Fruit fly (Drosophila melanogaster): ENCODE measurements around the gene Spag1.

Spag1 gene

DNA sequence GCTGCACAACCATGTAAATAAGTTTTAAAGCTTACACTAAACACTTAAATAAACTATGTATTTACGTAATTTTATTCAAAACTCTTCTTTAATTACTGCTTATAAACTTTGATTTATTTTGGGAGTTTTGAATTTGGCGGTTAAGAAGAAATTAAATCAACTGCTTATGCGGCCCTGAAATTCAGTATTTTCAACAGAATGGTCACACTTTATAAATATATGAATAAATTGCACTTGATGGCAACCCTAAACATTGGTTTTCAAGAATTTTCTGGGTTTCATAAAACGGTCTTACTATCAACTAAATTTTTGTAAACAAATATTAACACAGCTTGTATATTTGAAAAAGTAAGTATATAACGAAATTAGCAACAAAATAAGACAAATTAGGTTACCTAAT lies 2.4 kb upstream of the Spag1 start, which contains the start of gene CG14252 (continued):
- TF ChIP-seq CG11398 (GFP tag; optimal IDR thresholded peaks at IDR 0.05) (no peak), sens (GFP tag) (peak; percentile 89), CG8281 (tag; optimal IDR thresholded peaks at IDR 0.05) (no peak), z (GFP tag; IDR thresholded peaks at IDR 0.05) (no peak), CG3838 (GFP tag; optimal IDR thresholded peaks at IDR 0.05) (no peak)

- TF ChIP-seq CG10267 (tag; optimal IDR thresholded peaks at IDR 0.05), result no peak
- TF ChIP-seq CG10321 (GFP tag; IDR thresholded peaks at IDR 0.05), result no peak
- TF ChIP-seq D19B (GFP tag; optimal IDR thresholded peaks at IDR 0.05), result peak; percentile 92
- no peak for TF ChIP-seq Rx (GFP tag; IDR thresholded peaks at IDR 0.05)
- TF ChIP-seq CG4282 (GFP tag; optimal IDR thresholded peaks at IDR 0.05), result no peak
- TF ChIP-seq sr (GFP tag; IDR thresholded peaks at IDR 0.05), result no peak
- TF ChIP-seq CG16815 (GFP tag; optimal IDR thresholded peaks at IDR 0.05), result no peak
- TF ChIP-seq CG7928 (GFP tag; optimal IDR thresholded peaks at IDR 0.05), result no peak
- no peak for TF ChIP-seq Eip74EF (GFP tag; optimal IDR thresholded peaks at IDR 0.05)
- peak; percentile 6 for TF ChIP-seq Chrac-16 (GFP tag; optimal IDR thresholded peaks at IDR 0.05)
- TF ChIP-seq mirr (GFP tag; optimal IDR thresholded peaks at IDR 0.05), result peak; percentile 48
- TF ChIP-seq CG11085 (GFP tag; IDR thresholded peaks at IDR 0.05), result no peak
- no peak for TF ChIP-seq CG7372 (GFP tag; IDR thresholded peaks at IDR 0.05)
- TF ChIP-seq Spps (tag; optimal IDR thresholded peaks at IDR 0.05), result no peak
- TF ChIP-seq Fer2 (tag; optimal IDR thresholded peaks at IDR 0.05), result no peak
- no peak for TF ChIP-seq CG13424 (tag; optimal IDR thresholded peaks at IDR 0.05)
- no peak for TF ChIP-seq Sin3A (optimal IDR thresholded peaks at IDR 0.05)
- no peak for TF ChIP-seq ttk (GFP tag; IDR thresholded peaks at IDR 0.05)
- no peak for TF ChIP-seq CG10979 (tag; optimal IDR thresholded peaks at IDR 0.05)
- TF ChIP-seq Hsf (GFP tag; optimal IDR thresholded peaks at IDR 0.05), result peak; percentile 13
- peak; percentile 40 for TF ChIP-seq Fer1 (GFP tag; optimal IDR thresholded peaks at IDR 0.05)
- no peak for TF ChIP-seq Adf1 (GFP tag; IDR thresholded peaks at IDR 0.05)
- TF ChIP-seq her (GFP tag; optimal IDR thresholded peaks at IDR 0.05), result no peak
- TF ChIP-seq sd (tag; optimal IDR thresholded peaks at IDR 0.05), result no peak
- TF ChIP-seq CG1647 (GFP tag; optimal IDR thresholded peaks at IDR 0.05), result peak; percentile 7
- TF ChIP-seq nom (GFP tag; optimal IDR thresholded peaks at IDR 0.05), result no peak
- TF ChIP-seq CG12155 (GFP tag; optimal IDR thresholded peaks at IDR 0.05), result no peak
- no peak for TF ChIP-seq Trl (optimal IDR thresholded peaks at IDR 0.05)
- no peak for TF ChIP-seq Trl (GFP tag; optimal IDR thresholded peaks at IDR 0.05)
- TF ChIP-seq CG7271 (tag; optimal IDR thresholded peaks at IDR 0.05), result no peak
- peak; percentile 19 to 67 for TF ChIP-seq Pdp1 (GFP tag; optimal IDR thresholded peaks at IDR 0.05)
- TF ChIP-seq stc (GFP tag; IDR thresholded peaks at IDR 0.05), result no peak
- TF ChIP-seq NC2α (GFP tag; optimal IDR thresholded peaks at IDR 0.05), result no peak
- no peak for TF ChIP-seq GATAe (GFP tag; conservative IDR thresholded peaks at IDR 0.05)
- TF ChIP-seq CG15696 (tag; optimal IDR thresholded peaks at IDR 0.05), result no peak
- no peak for TF ChIP-seq CG16863 (GFP tag; optimal IDR thresholded peaks at IDR 0.05)
- TF ChIP-seq CG3065 (GFP tag; optimal IDR thresholded peaks at IDR 0.05), result no peak
- TF ChIP-seq klu (GFP tag; IDR thresholded peaks at IDR 0.05), result no peak
- no peak for TF ChIP-seq slp2 (GFP tag; optimal IDR thresholded peaks at IDR 0.05)
- no peak for TF ChIP-seq trh (GFP tag; optimal IDR thresholded peaks at IDR 0.05)
- no peak for TF ChIP-seq NFAT (GFP tag; IDR thresholded peaks at IDR 0.05)
- TF ChIP-seq z (GFP tag; IDR thresholded peaks at IDR 0.05), result no peak; the same call in 2 of the 3 replicates
- peak; percentile 33 for TF ChIP-seq CG15514 (GFP tag; optimal IDR thresholded peaks at IDR 0.05)
- TF ChIP-seq tap (tag; optimal IDR thresholded peaks at IDR 0.05), result no peak
- no peak for TF ChIP-seq Nf-YC (tag; optimal IDR thresholded peaks at IDR 0.05)
- no peak for TF ChIP-seq fu2 (GFP tag; optimal IDR thresholded peaks at IDR 0.05)
These were observed 4.7 kb downstream of the Spag1 start for dm6 chr3R:26952200-26952856.
